Worm (Caenorhabditis elegans) whole organism, young adult: Measurements from ENCODE around the gene srw-90.

Experiments used
- B0019.2 ChIP-seq: fragments of 200-800 bp; sonication (Bioruptor generic); conservative IDR thresholded peaks from 2 replicates; pipeline ENCODE4 v1.3.6; 2022; ENCODE audit warnings: missing genetic modification reagents, missing genetic modification characterization, missing compliant biosample characterization
- F33H1.4 ChIP-seq: fragments of 200-800 bp; sonication (Bioruptor generic); IDR thresholded peaks from 2 replicates; pipeline ENCODE4 v1.3.6; 2022; ENCODE audit warnings: missing genetic modification reagents, missing genetic modification characterization, missing compliant biosample characterization
- F37B4.10 ChIP-seq: fragments of 200-800 bp; sonication (Bioruptor generic); IDR thresholded peaks from 2 replicates; pipeline ENCODE4 v1.3.6; 2022; ENCODE audit warnings: missing genetic modification characterization, missing compliant biosample characterization
- F52B5.7 ChIP-seq: sonication (generic microtip); optimal IDR thresholded peaks from 2 replicates; lab custom pipeline; 2016; ENCODE audit warnings: mild to moderate bottlenecking, missing genetic modification characterization, missing compliant biosample characterization
- T07F8.4 ChIP-seq: sonication (generic microtip); optimal IDR thresholded peaks from 2 replicates; lab custom pipeline; 2016; ENCODE audit warnings: mild to moderate bottlenecking, missing genetic modification characterization, moderate library complexity, missing compliant biosample characterization
- Y53F4B.3 ChIP-seq: fragments of 200-800 bp; sonication (Bioruptor generic); IDR thresholded peaks from 2 replicates; pipeline ENCODE4 v1.3.6; 2022; ENCODE audit warnings: missing genetic modification reagents, missing genetic modification characterization, missing compliant biosample characterization
- Y53G8AR.9 ChIP-seq: fragments of 200-800 bp; sonication (Bioruptor generic); conservative IDR thresholded peaks from 2 replicates; pipeline ENCODE4 v1.3.6; 2022; ENCODE audit warnings: missing genetic modification reagents, missing genetic modification characterization, missing compliant biosample characterization
- Y79H2A.3 ChIP-seq: fragments of 200-800 bp; sonication (Bioruptor generic); conservative IDR thresholded peaks from 2 replicates; pipeline ENCODE4 v1.3.6; 2022; ENCODE audit warnings: missing genetic modification reagents, missing genetic modification characterization, missing compliant biosample characterization
- Y95B8A.8 ChIP-seq: fragments of 200-800 bp; sonication (Bioruptor generic); IDR thresholded peaks from 2 replicates; pipeline ENCODE4 v1.3.6; 2022; ENCODE audit warnings: missing genetic modification reagents, missing genetic modification characterization, missing compliant biosample characterization
- aptf-2 ChIP-seq: fragments of 200-800 bp; sonication (Bioruptor generic); conservative IDR thresholded peaks from 2 replicates; pipeline ENCODE4 v1.3.6; 2022; ENCODE audit warnings: missing genetic modification reagents, missing genetic modification characterization, missing compliant biosample characterization
- aptf-3 ChIP-seq: fragments of 200-800 bp; sonication (Bioruptor generic); IDR thresholded peaks from 2 replicates; pipeline ENCODE4 v1.3.6; 2022; ENCODE audit warnings: missing genetic modification characterization, missing compliant biosample characterization
- attf-3 ChIP-seq: fragments of 200-800 bp; sonication (Bioruptor generic); conservative IDR thresholded peaks from 2 replicates; pipeline ENCODE4 v1.3.6; 2022; ENCODE audit warnings: missing genetic modification reagents, missing genetic modification characterization, missing compliant biosample characterization
- bed-2 ChIP-seq: fragments of 200-800 bp; sonication (Bioruptor generic); IDR thresholded peaks from 2 replicates; pipeline ENCODE4 v1.3.6; 2022; ENCODE audit warnings: missing genetic modification reagents, missing genetic modification characterization, missing compliant biosample characterization
- cebp-1 ChIP-seq, 2 experiments: fragments of 200-800 bp in 1 of 2; sonication (Bioruptor generic) in 1 of 2; sonication (generic microtip) in 1 of 2; IDR thresholded peaks in 1 of 2; optimal IDR thresholded peaks in 1 of 2; 2 replicates each; pipeline versions ENCODE4 v1.3.6 to Lab custom; 2017 to 2022; ENCODE audit warnings: missing compliant biosample characterization in 2 of 2, missing genetic modification characterization in 2 of 2, mild to moderate bottlenecking in 1 of 2, missing genetic modification reagents in 1 of 2, moderate library complexity in 1 of 2
- ceh-27 ChIP-seq: fragments of 200-800 bp; sonication (Bioruptor generic); optimal IDR thresholded peaks from 2 replicates; lab custom pipeline; 2018; ENCODE audit warnings: mild to moderate bottlenecking, missing genetic modification characterization, moderate library complexity, missing compliant biosample characterization
- ceh-40 ChIP-seq: fragments of 200-800 bp; sonication (Bioruptor generic); IDR thresholded peaks from 2 replicates; pipeline ENCODE4 v1.3.6; 2022; ENCODE audit warnings: missing genetic modification characterization, missing compliant biosample characterization
- ceh-58 ChIP-seq: fragments of 200-800 bp; sonication (Bioruptor generic); IDR thresholded peaks from 2 replicates; pipeline ENCODE4 v1.3.6; 2022; ENCODE audit warnings: missing genetic modification characterization, missing compliant biosample characterization
- dpff-1 ChIP-seq: sonication (generic microtip); optimal IDR thresholded peaks from 2 replicates; lab custom pipeline; 2017; ENCODE audit warnings: mild to moderate bottlenecking, missing genetic modification characterization, missing compliant biosample characterization
- ekl-4 ChIP-seq: fragments of 200-800 bp; sonication (Bioruptor generic); IDR thresholded peaks from 2 replicates; pipeline ENCODE4 v1.3.6; 2022; ENCODE audit warnings: missing genetic modification reagents, missing genetic modification characterization, missing compliant biosample characterization
- ets-4 ChIP-seq: fragments of 200-800 bp; sonication (Bioruptor generic); optimal IDR thresholded peaks from 2 replicates; lab custom pipeline; 2018; ENCODE audit warnings: mild to moderate bottlenecking, missing genetic modification characterization, missing compliant biosample characterization
- gei-17 ChIP-seq: fragments of 200-800 bp; sonication (Bioruptor generic); optimal IDR thresholded peaks from 2 replicates; lab custom pipeline; 2018; ENCODE audit warnings: mild to moderate bottlenecking, missing genetic modification characterization, missing compliant biosample characterization
- him-1 ChIP-seq: sonication (generic microtip); optimal IDR thresholded peaks from 2 replicates; lab custom pipeline; 2016; ENCODE audit warnings: missing genotype, missing genetic modification reagents, missing genetic modification characterization, missing compliant biosample characterization
- hlh-26 ChIP-seq: fragments of 200-800 bp; sonication (Bioruptor generic); conservative IDR thresholded peaks from 2 replicates; pipeline ENCODE4 v1.3.6; 2022; ENCODE audit warnings: missing genetic modification reagents, missing genetic modification characterization, missing compliant biosample characterization
- hmg-1.2 ChIP-seq: fragments of 200-800 bp; sonication (Bioruptor generic); IDR thresholded peaks from 2 replicates; pipeline ENCODE4 v1.3.6; 2022; ENCODE audit warnings: missing genetic modification reagents, missing genetic modification characterization, missing compliant biosample characterization
- hmg-20 ChIP-seq: fragments of 200-800 bp; sonication (Bioruptor generic); IDR thresholded peaks from 2 replicates; pipeline ENCODE4 v1.3.6; 2022; ENCODE audit warnings: missing genetic modification reagents, missing genetic modification characterization, missing compliant biosample characterization
- lag-1 ChIP-seq: fragments of 200-800 bp; sonication (Bioruptor generic); IDR thresholded peaks from 2 replicates; pipeline ENCODE4 v1.3.6; 2022; ENCODE audit warnings: missing genetic modification reagents, missing genetic modification characterization, missing compliant biosample characterization
- let-526 ChIP-seq: fragments of 200-800 bp; sonication (Bioruptor generic); IDR thresholded peaks from 2 replicates; pipeline ENCODE4 v1.3.6; 2022; ENCODE audit warnings: missing genetic modification reagents, missing genetic modification characterization, missing compliant biosample characterization
- lin-35 ChIP-seq, 3 experiments: fragments of 150-350 bp in 2 of 3; sonication (generic microtip) in 1 of 3; optimal IDR thresholded peaks; 2 replicates each; lab custom pipeline; 2014 to 2018; ENCODE audit warnings: missing biosample characterization in 3 of 3, missing genetic modification characterization in 3 of 3, missing genetic modification reagents in 3 of 3
- mcd-1 ChIP-seq: fragments of 200-800 bp; sonication (Bioruptor generic); IDR thresholded peaks from 2 replicates; pipeline ENCODE4 v1.3.6; 2022; ENCODE audit warnings: missing genetic modification reagents, missing genetic modification characterization, missing compliant biosample characterization
- mes-4 ChIP-seq: sonication (generic microtip); optimal IDR thresholded peaks from 2 replicates; lab custom pipeline; 2016; ENCODE audit warnings: missing genotype, missing genetic modification characterization, missing compliant biosample characterization
- nhr-120 ChIP-seq: fragments of 200-800 bp; sonication (Bioruptor generic); IDR thresholded peaks from 2 replicates; pipeline ENCODE4 v1.3.6; 2022; ENCODE audit warnings: missing genetic modification characterization, missing compliant biosample characterization
- nhr-27 ChIP-seq: fragments of 200-800 bp; sonication (Bioruptor generic); optimal IDR thresholded peaks from 2 replicates; lab custom pipeline; 2018; ENCODE audit warnings: mild to moderate bottlenecking, missing genetic modification characterization, moderate library complexity, missing compliant biosample characterization
- somi-1 ChIP-seq: fragments of 200-800 bp; sonication (Bioruptor generic); optimal IDR thresholded peaks from 2 replicates; lab custom pipeline; 2018; ENCODE audit warnings: mild to moderate bottlenecking, missing genetic modification characterization, missing compliant biosample characterization
- tbx-9 ChIP-seq: sonication (generic microtip); optimal IDR thresholded peaks from 2 replicates; lab custom pipeline; 2016; ENCODE audit warnings: borderline replicate concordance, missing genetic modification characterization, inconsistent platforms, missing compliant biosample characterization
- xnd-1 ChIP-seq: sonication (generic microtip); optimal IDR thresholded peaks from 2 replicates; lab custom pipeline; 2016; ENCODE audit warnings: missing genotype, missing genetic modification reagents, missing genetic modification characterization, missing compliant biosample characterization
- ztf-28 ChIP-seq: fragments of 200-800 bp; sonication (Bioruptor generic); IDR thresholded peaks from 2 replicates; pipeline ENCODE4 v1.3.6; 2022; ENCODE audit warnings: missing genetic modification reagents, missing genetic modification characterization, missing compliant biosample characterization
- ztf-6 ChIP-seq: fragments of 200-800 bp; sonication (Bioruptor generic); IDR thresholded peaks from 2 replicates; pipeline ENCODE4 v1.3.6; 2022; ENCODE audit warnings: missing genetic modification reagents, missing genetic modification characterization, missing compliant biosample characterization

The srw-90 gene

DNA sequence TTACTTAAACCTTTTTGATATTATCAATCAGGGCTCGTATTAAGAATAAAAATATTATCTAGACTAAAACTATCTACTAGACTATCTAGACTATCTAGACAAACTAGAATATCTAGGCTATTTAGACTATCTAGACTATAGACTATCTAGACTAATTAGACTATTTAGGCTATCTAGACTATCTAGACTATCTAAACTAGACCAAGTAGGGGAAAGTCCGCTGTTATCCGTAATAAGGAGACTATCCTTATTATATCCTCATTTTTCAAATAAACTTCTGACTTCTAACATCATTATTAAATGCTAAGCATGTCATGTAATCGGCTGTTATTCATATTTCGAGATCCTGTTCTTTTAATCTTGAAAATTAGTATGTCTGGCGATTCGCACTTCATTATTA lies 20.1 kb downstream of the srw-90 start, which contains the start of gene srw-101:
Gene srw-101, plus strand, starts transcription at position 301 of the 400 bp plus-strand sequence.
- TF ChIP-seq hlh-26 (GFP tag; lab: Robert Waterston, UW) (no peak), ceh-58 (GFP tag; lab: Robert Waterston, UW) (no peak), somi-1 (no peak), xnd-1 (no peak), lin-35 (GFP tag; optimal IDR thresholded peaks at IDR 0.05; lab: Kevin White, UChicago) (no peak), Y79H2A.3 (GFP tag; lab: Robert Waterston, UW) (no peak), hmg-20 (GFP tag; lab: Robert Waterston, UW) (no peak), cebp-1 (GFP tag; IDR thresholded peaks at IDR 0.05; lab: Robert Waterston, UW) (no peak), cebp-1 (tag; optimal IDR thresholded peaks at IDR 0.05; lab: Kevin White, UChicago) (no peak), T07F8.4 (tag; lab: Kevin White, UChicago) (no peak), let-526 (no peak), bed-2 (GFP tag; lab: Robert Waterston, UW) (no peak), him-1 (tag; lab: Kevin White, UChicago) (no peak), ceh-40 (GFP tag; lab: Robert Waterston, UW) (no peak), dpff-1 (tag; lab: Kevin White, UChicago) (no peak)

ce11 chrV:1725353-1725752 lies 23.5 kb downstream of the srw-90 start, which contains the start of gene sri-27:
sri-27 (plus strand) TSS chrV:1725653.
- TF ChIP-seq aptf-2 (no peak), ets-4 (GFP tag; lab: Kevin White, UChicago) (no peak), aptf-3 (GFP tag; lab: Robert Waterston, UW) (no peak), lag-1 (GFP tag; lab: Robert Waterston, UW) (no peak), ceh-58 (GFP tag; lab: Robert Waterston, UW) (no peak), Y95B8A.8 (GFP tag; lab: Robert Waterston, UW) (no peak), cebp-1 (GFP tag; IDR thresholded peaks at IDR 0.05; lab: Robert Waterston, UW) (no peak), cebp-1 (tag; optimal IDR thresholded peaks at IDR 0.05; lab: Kevin White, UChicago) (no peak), B0019.2 (GFP tag; lab: Robert Waterston, UW) (no peak), Y53F4B.3 (GFP tag; lab: Robert Waterston, UW) (no peak), mcd-1 (no peak), ztf-6 (no peak), mes-4 (tag; lab: Kevin White, UChicago) (no peak), F52B5.7 (tag; lab: Kevin White, UChicago) (no peak), nhr-120 (no peak), F37B4.10 (no peak), tbx-9 (no peak), F33H1.4 (no peak), attf-3 (GFP tag; lab: Robert Waterston, UW) (no peak), let-526 (no peak)

DNA sequence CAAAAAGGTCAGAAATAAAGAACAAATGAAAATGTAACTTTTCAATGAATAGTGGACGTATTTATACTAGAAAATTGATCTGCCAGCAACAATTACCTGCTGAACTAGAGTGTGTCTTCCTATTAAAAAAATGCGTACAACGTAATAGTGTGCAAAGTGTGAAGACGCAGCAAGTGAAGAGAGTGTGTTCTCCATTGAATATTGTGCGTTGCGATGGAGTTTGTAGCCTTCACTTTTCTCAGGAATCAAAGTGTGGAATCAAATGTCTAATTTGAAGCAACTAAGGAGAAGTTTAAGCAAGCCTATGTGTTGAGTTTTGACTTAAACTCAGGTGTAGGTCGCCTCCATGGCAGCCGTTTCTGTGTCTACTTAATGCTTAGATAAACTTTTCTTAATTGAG lies 30.1 kb downstream of the srw-90 start, which contains the start of gene gst-21:
Gene gst-21, minus strand, starts transcription at position 101 of the 400 bp plus-strand sequence.
- TF ChIP-seq gei-17 (GFP tag; lab: Kevin White, UChicago), result no peak
- TF ChIP-seq Y53G8AR.9, result no peak
- TF ChIP-seq nhr-27, result no peak
- no peak for TF ChIP-seq ztf-28
- no peak for TF ChIP-seq ekl-4 (GFP tag; lab: Robert Waterston, UW)
- TF ChIP-seq lag-1 (GFP tag; lab: Robert Waterston, UW), result no peak
- no peak for TF ChIP-seq ceh-58 (GFP tag; lab: Robert Waterston, UW)
- no peak for TF ChIP-seq hmg-1.2 (GFP tag; lab: Robert Waterston, UW)
- TF ChIP-seq ceh-27, result no peak
